Fruit fly (Drosophila melanogaster) whole organism, wandering third instar larva: Measurements from ENCODE around the gene CG12637.

ENCODE experiments used
- CG32264 ChIP-seq: fragments of 200-800 bp; sonication (Bioruptor generic); optimal IDR thresholded peaks from 2 replicates; lab custom pipeline; 2016; ENCODE audit warnings: missing biosample characterization, missing genetic modification characterization
- CrebA ChIP-seq: fragments of 200-800 bp; sonication (Bioruptor generic); optimal IDR thresholded peaks from 2 replicates; lab custom pipeline; 2016; ENCODE audit warnings: missing biosample characterization, mild to moderate bottlenecking, missing genetic modification characterization, borderline replicate concordance
- Hnf4 ChIP-seq: fragments of 200-800 bp; sonication (Bioruptor generic); optimal IDR thresholded peaks from 2 replicates; lab custom pipeline; 2016; ENCODE audit warnings: missing biosample characterization, mild to moderate bottlenecking, missing genetic modification characterization
- Hr78 ChIP-seq: fragments of >200 bp; optimal IDR thresholded peaks from 2 replicates; lab custom pipeline; 2017; ENCODE audit warnings: missing biosample characterization, missing genetic modification characterization
- OdsH ChIP-seq: fragments of 200-800 bp; sonication (Bioruptor generic); optimal IDR thresholded peaks from 2 replicates; lab custom pipeline; 2016; ENCODE audit warnings: missing biosample characterization, mild to moderate bottlenecking, missing genetic modification characterization
- fru ChIP-seq: fragments of 200-800 bp; sonication (Bioruptor generic); optimal IDR thresholded peaks from 3 replicates; lab custom pipeline; 2016; ENCODE audit warnings: missing biosample characterization, mild to moderate bottlenecking, missing genetic modification characterization
- pan ChIP-seq: fragments of >200 bp; optimal IDR thresholded peaks from 2 replicates; lab custom pipeline; 2017

DNA sequence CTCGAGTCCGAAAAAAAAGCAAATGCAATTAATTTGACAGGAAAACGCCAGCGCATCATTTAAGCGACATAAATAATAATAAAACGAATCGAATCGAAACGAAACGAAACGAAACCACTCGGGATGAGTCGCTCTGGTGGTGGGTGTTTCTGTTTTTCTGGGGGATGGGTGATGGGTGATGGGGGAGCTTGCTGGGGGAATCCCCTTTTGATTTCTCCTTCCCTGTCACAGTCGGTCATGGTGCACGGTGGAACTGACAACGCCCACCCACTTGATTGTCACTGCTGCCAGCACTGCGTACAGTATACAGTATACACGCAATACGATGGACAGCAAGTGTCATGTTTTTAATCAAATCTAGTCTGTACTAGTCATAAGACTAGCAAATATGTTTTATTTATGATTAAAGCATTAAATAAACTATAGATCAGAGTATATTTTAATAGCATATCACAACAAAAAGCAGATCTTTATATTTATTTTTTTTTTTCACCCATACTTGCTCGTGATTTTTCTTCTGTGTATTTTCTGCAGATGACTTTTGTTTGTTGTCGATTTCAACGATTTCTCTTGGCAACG, 48.7 kb upstream of the CG12637 start:
- no peak for TF ChIP-seq OdsH
- TF ChIP-seq CG32264 (GFP tag; lab: Kevin White, UChicago), result no peak
- TF ChIP-seq Hnf4 (GFP tag; lab: Kevin White, UChicago), result no peak
- no peak for TF ChIP-seq pan (lab: Kevin White, UChicago)
- no peak for TF ChIP-seq Hr78 (GFP tag; lab: Kevin White, UChicago)
- peak; percentile 25 for TF ChIP-seq fru (GFP tag; lab: Kevin White, UChicago)
- no peak for TF ChIP-seq CrebA (GFP tag; lab: Kevin White, UChicago)
